Worm (Caenorhabditis elegans) whole organism, midembryonic: Measurements from ENCODE around the gene wnk-1.
"Not testable (repeated sequence)": the region's sequence is repeated elsewhere in the genome, so short reads cannot be mapped to it uniquely, and the experiment has no call there.

ENCODE experiments used
- T22C8.4 ChIP-seq: fragments of 200-800 bp; sonication (Bioruptor generic); IDR thresholded peaks from 2 replicates; pipeline ENCODE4 v1.3.6; 2022; ENCODE audit warnings: missing genetic modification characterization, missing compliant biosample characterization
- cog-1 ChIP-seq: sonication (generic microtip); optimal IDR thresholded peaks from 2 replicates; lab custom pipeline; 2016; ENCODE audit warnings: missing genetic modification characterization, missing compliant biosample characterization
- flt-1 ChIP-seq: fragments of 200-800 bp; sonication (Bioruptor generic); IDR thresholded peaks from 2 replicates; pipeline ENCODE4 v1.3.6; 2022; ENCODE audit warnings: missing genetic modification characterization, missing compliant biosample characterization
- klf-2 ChIP-seq: fragments of 200-800 bp; sonication (Bioruptor generic); conservative IDR thresholded peaks from 2 replicates; pipeline ENCODE4 v1.3.6; 2022; ENCODE audit warnings: missing genetic modification reagents, missing genetic modification characterization, missing compliant biosample characterization
- med-1 ChIP-seq: sonication (generic microtip); optimal IDR thresholded peaks from 2 replicates; lab custom pipeline; 2017; ENCODE audit warnings: missing genetic modification characterization, mild to moderate bottlenecking, missing compliant biosample characterization, antibody characterized with exemption, missing genetic modification reagents; ENCODE audit not compliant: insufficient read depth
- ref-1 ChIP-seq: fragments of 200-800 bp; sonication (Bioruptor generic); conservative IDR thresholded peaks from 2 replicates; pipeline ENCODE4 v1.3.6; 2022; ENCODE audit warnings: missing genetic modification reagents, missing genetic modification characterization, missing compliant biosample characterization
- tab-1 ChIP-seq: fragments of 200-800 bp; sonication (Bioruptor generic); IDR thresholded peaks from 2 replicates; pipeline ENCODE4 v1.3.6; 2022; ENCODE audit warnings: missing genetic modification characterization, missing compliant biosample characterization
- ztf-23 ChIP-seq: fragments of 200-800 bp; sonication (Bioruptor generic); IDR thresholded peaks from 2 replicates; pipeline ENCODE4 v1.3.6; 2022; ENCODE audit warnings: missing genetic modification reagents, missing genetic modification characterization, missing compliant biosample characterization
- ztf-29 ChIP-seq: fragments of 200-800 bp; sonication (Bioruptor generic); IDR thresholded peaks from 2 replicates; pipeline ENCODE4 v1.3.6; 2022; ENCODE audit warnings: missing genetic modification reagents, missing genetic modification characterization, missing compliant biosample characterization

The wnk-1 gene

ce11 chrIV:9249219-9249618 lies 49.3 kb downstream of the wnk-1 start, which contains the start of gene Y11D7A.7:
Y11D7A.7 (plus strand) TSS chrIV:9249519.
- TF ChIP-seq med-1 (GFP tag; lab: Kevin White, UChicago); tab-1 (GFP tag; lab: Robert Waterston, UW); ztf-23 (GFP tag; lab: Robert Waterston, UW): not testable (repeated sequence)

ce11 chrIV:9251079-9251478 lies 51.2 kb downstream of the wnk-1 start, which contains the start of gene Y11D7A.8:
Y11D7A.8 (plus strand) TSS chrIV:9251379.
- TF ChIP-seq klf-2 = no peak
- no peak for TF ChIP-seq T22C8.4 (GFP tag; lab: Robert Waterston, UW)
- no peak for TF ChIP-seq ztf-23 (GFP tag; lab: Robert Waterston, UW)
- no peak for TF ChIP-seq tab-1 (GFP tag; lab: Robert Waterston, UW)
- TF ChIP-seq ref-1 (GFP tag; lab: Robert Waterston, UW) = no peak
- TF ChIP-seq ztf-29 (GFP tag; lab: Robert Waterston, UW) = no peak
- TF ChIP-seq flt-1 (GFP tag; lab: Robert Waterston, UW) = no peak
- no peak for TF ChIP-seq cog-1 (tag; lab: Kevin White, UChicago)
- no peak for TF ChIP-seq med-1 (GFP tag; lab: Kevin White, UChicago)

DNA sequence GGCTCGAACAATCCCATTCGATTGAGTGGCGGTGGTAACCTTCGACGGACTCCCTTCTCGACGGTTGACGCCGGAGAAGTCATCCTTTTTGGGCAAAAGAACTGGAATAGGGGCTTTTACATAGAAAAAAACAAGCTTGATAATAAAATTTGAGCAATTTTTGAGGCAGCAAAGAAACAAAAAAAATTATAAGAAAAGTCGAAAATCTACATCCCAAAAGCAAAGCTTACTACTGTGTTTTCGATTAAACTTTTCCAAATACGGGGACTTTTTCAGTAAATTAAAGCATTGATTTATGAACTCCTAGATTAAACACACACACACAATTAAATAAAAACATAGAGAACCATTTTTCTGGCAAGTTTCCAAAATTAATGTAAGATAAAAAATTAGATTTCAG lies 56.1 kb downstream of the wnk-1 start, which contains the start of gene Y11D7A.9:
Y11D7A.9 (minus strand) TSS at position 101 of the 400 bp plus-strand sequence.
- TF ChIP-seq T22C8.4 (GFP tag; lab: Robert Waterston, UW) (no peak), med-1 (GFP tag; lab: Kevin White, UChicago) (no peak), ztf-29 (GFP tag; lab: Robert Waterston, UW) (no peak), tab-1 (GFP tag; lab: Robert Waterston, UW) (no peak), flt-1 (GFP tag; lab: Robert Waterston, UW) (no peak), ztf-23 (GFP tag; lab: Robert Waterston, UW) (no peak), klf-2 (no peak)

- TF ChIP-seq ztf-23 (GFP tag; lab: Robert Waterston, UW) (no peak), cog-1 (tag; lab: Kevin White, UChicago) (no peak)
Measured at ce11 chrIV:9256865-9257264, 57.0 kb downstream of the wnk-1 start.

ce11 chrIV:9258547-9258946 lies 58.6 kb downstream of the wnk-1 start:
- TF ChIP-seq T22C8.4 (GFP tag; lab: Robert Waterston, UW) (no peak), med-1 (GFP tag; lab: Kevin White, UChicago) (no peak), klf-2 (no peak), flt-1 (GFP tag; lab: Robert Waterston, UW) (no peak), tab-1 (GFP tag; lab: Robert Waterston, UW) (no peak), ztf-23 (GFP tag; lab: Robert Waterston, UW) (no peak), cog-1 (tag; lab: Kevin White, UChicago) (no peak)

- TF ChIP-seq T22C8.4 (GFP tag; lab: Robert Waterston, UW) = no peak
- TF ChIP-seq ztf-29 (GFP tag; lab: Robert Waterston, UW) = no peak
- no peak for TF ChIP-seq med-1 (GFP tag; lab: Kevin White, UChicago)
- TF ChIP-seq klf-2 = no peak
- TF ChIP-seq cog-1 (tag; lab: Kevin White, UChicago) = no peak
- no peak for TF ChIP-seq flt-1 (GFP tag; lab: Robert Waterston, UW)
- TF ChIP-seq ztf-23 (GFP tag; lab: Robert Waterston, UW) = no peak
- no peak for TF ChIP-seq ref-1 (GFP tag; lab: Robert Waterston, UW)
- TF ChIP-seq tab-1 (GFP tag; lab: Robert Waterston, UW) = no peak
Measured at ce11 chrIV:9259687-9260086, 59.8 kb downstream of the wnk-1 start, which contains the start of gene Y11D7A.10. Y11D7A.10 (minus strand) TSS chrIV:9259768.

- TF ChIP-seq T22C8.4 (GFP tag; lab: Robert Waterston, UW) (no peak), cog-1 (tag; lab: Kevin White, UChicago) (no peak), klf-2 (no peak), tab-1 (GFP tag; lab: Robert Waterston, UW) (no peak), ref-1 (GFP tag; lab: Robert Waterston, UW) (no peak), flt-1 (GFP tag; lab: Robert Waterston, UW) (no peak), med-1 (GFP tag; lab: Kevin White, UChicago) (no peak), ztf-29 (GFP tag; lab: Robert Waterston, UW) (no peak), ztf-23 (GFP tag; lab: Robert Waterston, UW) (no peak)
Measured at ce11 chrIV:9260334-9260733, 60.4 kb downstream of the wnk-1 start.

- no peak for TF ChIP-seq flt-1 (GFP tag; lab: Robert Waterston, UW)
- no peak for TF ChIP-seq med-1 (GFP tag; lab: Kevin White, UChicago)
- no peak for TF ChIP-seq tab-1 (GFP tag; lab: Robert Waterston, UW)
- no peak for TF ChIP-seq ref-1 (GFP tag; lab: Robert Waterston, UW)
- no peak for TF ChIP-seq klf-2
- no peak for TF ChIP-seq T22C8.4 (GFP tag; lab: Robert Waterston, UW)
- no peak for TF ChIP-seq ztf-23 (GFP tag; lab: Robert Waterston, UW)
- TF ChIP-seq ztf-29 (GFP tag; lab: Robert Waterston, UW) = no peak
- no peak for TF ChIP-seq cog-1 (tag; lab: Kevin White, UChicago)
Measured at ce11 chrIV:9260826-9261225, 60.9 kb downstream of the wnk-1 start.

ce11 chrIV:9261687-9262086 lies 61.8 kb downstream of the wnk-1 start, which contains the start of gene col-120:
col-120 (minus strand) TSS chrIV:9261787.
- TF ChIP-seq ref-1 (GFP tag; lab: Robert Waterston, UW) (no peak), tab-1 (GFP tag; lab: Robert Waterston, UW) (no peak), ztf-29 (GFP tag; lab: Robert Waterston, UW) (no peak), cog-1 (tag; lab: Kevin White, UChicago) (no peak), flt-1 (GFP tag; lab: Robert Waterston, UW) (no peak), klf-2 (no peak), med-1 (GFP tag; lab: Kevin White, UChicago) (no peak), T22C8.4 (GFP tag; lab: Robert Waterston, UW) (no peak), ztf-23 (GFP tag; lab: Robert Waterston, UW) (no peak)
